Worm (Caenorhabditis elegans) whole organism, L4 larva: ENCODE data around the gene aptf-4.

Source experiments
- D1046.2 ChIP-seq: fragments of 200-800 bp; sonication (Bioruptor generic); IDR thresholded peaks from 2 replicates; pipeline ENCODE4 v1.3.6; 2022; ENCODE audit warnings: missing genetic modification characterization, missing compliant biosample characterization
- ama-1 ChIP-seq: fragments of 150-350 bp; optimal IDR thresholded peaks from 2 replicates; lab custom pipeline; 2014; ENCODE audit warnings: inconsistent platforms, mixed read lengths
- ceh-28 ChIP-seq: fragments of 150-350 bp; optimal IDR thresholded peaks from 2 replicates; lab custom pipeline; 2014; ENCODE audit warnings: missing biosample characterization, missing genetic modification reagents, missing genetic modification characterization
- ceh-82 ChIP-seq: sonication (generic microtip); optimal IDR thresholded peaks from 2 replicates; lab custom pipeline; 2017; ENCODE audit warnings: missing biosample characterization, missing genetic modification characterization
- ces-1 ChIP-seq: fragments of 150-350 bp; sonication (generic microtip); optimal IDR thresholded peaks from 4 replicates; lab custom pipeline; 2014; ENCODE audit warnings: missing biosample characterization, missing genetic modification reagents, missing genetic modification characterization
- hlh-11 ChIP-seq: fragments of 200-800 bp; sonication (Bioruptor generic); optimal IDR thresholded peaks from 2 replicates; lab custom pipeline; 2018; ENCODE audit warnings: mild to moderate bottlenecking, missing genetic modification characterization, missing compliant biosample characterization
- lin-15B ChIP-seq: fragments of 150-350 bp; sonication (generic microtip); optimal IDR thresholded peaks from 3 replicates; lab custom pipeline; 2014; ENCODE audit warnings: missing biosample characterization, missing genetic modification characterization
- zag-1 ChIP-seq: fragments of 150-350 bp; optimal IDR thresholded peaks from 2 replicates; lab custom pipeline; 2014; ENCODE audit warnings: missing biosample characterization, missing genetic modification characterization
- zip-2 ChIP-seq: fragments of 150-350 bp; optimal IDR thresholded peaks from 2 replicates; lab custom pipeline; 2014; ENCODE audit warnings: missing biosample characterization, missing genetic modification characterization

aptf-4 gene

ce11 chrII:8642376-8642775, 51.6 kb downstream of the aptf-4 start:
- TF ChIP-seq lin-15B (tag; lab: Kevin White, UChicago) (no peak), D1046.2 (GFP tag; lab: Robert Waterston, UW) (no peak), ama-1 (lab: Kevin White, UChicago) (no peak), ceh-82 (tag; lab: Kevin White, UChicago) (no peak), ceh-28 (tag; lab: Kevin White, UChicago) (no peak), hlh-11 (tag; lab: Kevin White, UChicago) (no peak), zag-1 (tag; lab: Kevin White, UChicago) (no peak), ces-1 (GFP tag; lab: Kevin White, UChicago) (no peak), zip-2 (tag; lab: Kevin White, UChicago) (no peak)
